Fruit fly (Drosophila melanogaster): Measurements from ENCODE around the gene CG15537.

The CG15537 gene

DNA sequence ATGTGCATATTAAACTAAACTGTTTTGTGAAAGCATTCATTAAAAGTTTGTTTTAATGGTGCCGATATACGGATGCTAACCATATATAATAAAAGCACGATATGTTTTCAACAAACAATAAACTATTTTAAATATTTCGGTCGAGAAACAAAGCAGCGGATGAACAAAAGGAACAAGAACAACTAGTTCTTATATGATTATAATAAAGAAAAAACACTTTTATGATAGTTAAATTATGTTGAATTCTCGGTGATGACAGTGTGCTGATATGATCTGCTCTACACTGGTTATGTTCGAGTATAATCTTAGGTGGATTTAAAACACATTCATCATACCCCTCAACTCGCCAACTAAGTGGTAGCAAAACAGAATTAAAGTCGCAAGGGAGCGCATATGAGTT, 32.5 kb upstream of the CG15537 start:
- TF ChIP-seq Sox14 (GFP tag; optimal IDR thresholded peaks at IDR 0.05) = no peak
- TF ChIP-seq lz (GFP tag; optimal IDR thresholded peaks at IDR 0.05) = no peak
- TF ChIP-seq esn (GFP tag; optimal IDR thresholded peaks at IDR 0.05) = peak; percentile 18
- peak; percentile 50 for TF ChIP-seq Eip78C (GFP tag)

DNA sequence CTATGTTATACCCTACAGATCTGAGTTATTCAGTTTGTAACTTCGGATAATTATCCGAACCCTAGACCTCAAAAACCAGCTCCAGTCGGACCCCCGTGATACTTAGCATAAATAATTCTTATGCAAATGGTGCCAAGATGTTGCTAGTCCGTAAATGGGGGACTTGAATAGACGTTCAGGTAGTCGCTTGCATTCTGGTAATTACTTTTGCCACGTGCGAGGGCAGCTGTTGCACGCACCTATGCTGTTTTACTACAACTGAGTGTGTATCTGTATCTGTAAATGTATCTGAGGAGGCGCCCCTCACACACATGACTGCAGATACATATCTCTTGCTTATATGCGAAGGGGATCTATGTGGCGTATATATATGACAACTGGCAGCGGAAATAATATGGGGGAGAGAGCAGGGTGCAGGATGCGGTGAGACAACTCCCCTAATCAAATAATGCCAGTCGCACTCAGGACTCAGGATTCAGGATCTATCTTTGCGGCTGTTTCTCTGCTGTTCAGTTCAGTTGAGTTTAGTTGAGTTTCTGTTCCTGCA, 31.3 kb upstream of the CG15537 start:
- no peak for TF ChIP-seq Eip93F (GFP tag; optimal IDR thresholded peaks at IDR 0.05)
- peak in 1 of 2 experiments; percentile 64 for TF ChIP-seq ss (GFP tag; optimal IDR thresholded peaks at IDR 0.05)

DNA sequence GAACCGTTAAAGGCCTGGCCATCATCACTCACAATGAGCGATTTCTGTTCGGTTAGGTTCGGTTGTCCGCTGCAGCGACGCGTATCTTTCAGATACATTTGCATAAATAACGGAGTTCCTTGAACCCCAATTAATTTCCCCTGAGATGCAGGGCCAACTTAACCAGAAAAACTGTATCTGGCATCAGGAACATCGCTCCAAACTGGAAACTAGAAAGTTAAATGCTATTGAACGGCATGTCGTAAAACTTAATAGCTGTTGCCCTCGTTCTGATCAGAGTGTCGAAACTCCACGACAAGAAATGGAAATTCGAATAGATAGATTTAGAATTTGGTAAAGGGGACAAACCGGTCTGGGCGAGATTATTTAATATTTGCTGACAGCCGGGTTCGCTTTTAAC, 28.9 kb upstream of the CG15537 start:
- TF ChIP-seq CG31627 (GFP tag; optimal IDR thresholded peaks at IDR 0.05) = no peak
- TF ChIP-seq topi (GFP tag; optimal IDR thresholded peaks at IDR 0.05) = no peak
- no peak for TF ChIP-seq CG11902 (GFP tag; optimal IDR thresholded peaks at IDR 0.05)
- no peak for TF ChIP-seq CG8319 (GFP tag; optimal IDR thresholded peaks at IDR 0.05)
- no peak for TF ChIP-seq CG6163 (GFP tag; IDR thresholded peaks at IDR 0.05)
- no peak for TF ChIP-seq Eip75B (GFP tag; optimal IDR thresholded peaks at IDR 0.05)
- no peak for TF ChIP-seq Sox102F (GFP tag; optimal IDR thresholded peaks at IDR 0.05)
- no peak for TF ChIP-seq salr (GFP tag; optimal IDR thresholded peaks at IDR 0.05)
- TF ChIP-seq dsx (GFP tag; optimal IDR thresholded peaks at IDR 0.05; ENCODE audit: poor library complexity, severe bottlenecking) = no peak
- no peak for TF ChIP-seq Ets21C (GFP tag; optimal IDR thresholded peaks at IDR 0.05)
- TF ChIP-seq CG9139 (GFP tag; optimal IDR thresholded peaks at IDR 0.05) = no peak
- no peak for TF ChIP-seq Hr39 (GFP tag; optimal IDR thresholded peaks at IDR 0.05)
- TF ChIP-seq Hr38 (GFP tag; optimal IDR thresholded peaks at IDR 0.05) = no peak
- TF ChIP-seq vri (GFP tag; optimal IDR thresholded peaks at IDR 0.05) = no peak
- TF ChIP-seq dac (GFP tag; optimal IDR thresholded peaks at IDR 0.05) = no peak
- TF ChIP-seq net (GFP tag; optimal IDR thresholded peaks at IDR 0.05) = no peak

DNA sequence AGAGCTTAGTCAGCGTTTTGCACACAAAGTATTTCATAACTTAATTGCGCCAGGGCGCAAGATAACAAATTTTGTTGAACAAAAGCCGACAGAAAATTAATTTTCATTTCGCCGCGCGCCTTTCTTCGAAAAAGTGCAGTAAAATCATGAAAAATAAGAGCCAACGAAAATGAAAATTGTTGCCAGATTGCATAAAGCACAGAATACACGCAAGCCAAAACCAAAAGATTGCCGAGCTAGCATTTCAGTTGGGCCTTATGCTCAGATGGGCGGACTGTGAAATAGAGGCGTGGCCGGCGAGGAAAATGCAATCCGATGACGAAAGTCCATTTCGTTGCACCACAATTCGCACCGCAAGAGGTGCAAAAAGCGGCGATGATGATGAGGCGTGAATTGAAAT, 27.3 kb upstream of the CG15537 start:
- TF ChIP-seq CG15336 (GFP tag; IDR thresholded peaks at IDR 0.05) = no peak
- TF ChIP-seq lz (GFP tag; optimal IDR thresholded peaks at IDR 0.05) = no peak
- TF ChIP-seq Hr39 (GFP tag; optimal IDR thresholded peaks at IDR 0.05) = no peak
- TF ChIP-seq Ets21C (GFP tag; optimal IDR thresholded peaks at IDR 0.05) = no peak
- TF ChIP-seq CG8632 (GFP tag; optimal IDR thresholded peaks at IDR 0.05) = no peak

DNA sequence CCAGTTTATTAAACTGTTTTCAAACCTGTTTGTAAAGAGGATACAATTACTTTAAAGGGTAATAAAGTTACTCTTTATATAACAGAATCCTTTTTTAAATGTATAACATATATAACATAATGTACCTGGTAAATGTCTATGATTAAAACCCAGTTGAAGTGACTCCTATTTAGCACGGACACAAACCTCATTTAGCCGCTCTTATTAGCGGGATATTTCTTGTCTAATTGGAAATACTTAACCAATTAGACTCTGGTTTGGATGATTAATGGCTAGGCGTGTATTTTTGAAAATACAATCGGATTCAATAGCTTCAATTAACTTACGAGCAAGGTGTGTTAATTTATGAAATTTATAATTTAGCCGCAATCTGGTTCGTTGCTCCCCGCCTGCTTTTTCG, 23.7 kb upstream of the CG15537 start:
- TF ChIP-seq lz (GFP tag; optimal IDR thresholded peaks at IDR 0.05) (no peak), Ets96B (tag; optimal IDR thresholded peaks at IDR 0.05) (no peak), svp (GFP tag) (peak; percentile 20), CG32006 (GFP tag; optimal IDR thresholded peaks at IDR 0.05) (no peak), CG6276 (GFP tag; optimal IDR thresholded peaks at IDR 0.05) (no peak), CG4318 (GFP tag; optimal IDR thresholded peaks at IDR 0.05) (no peak)

DNA sequence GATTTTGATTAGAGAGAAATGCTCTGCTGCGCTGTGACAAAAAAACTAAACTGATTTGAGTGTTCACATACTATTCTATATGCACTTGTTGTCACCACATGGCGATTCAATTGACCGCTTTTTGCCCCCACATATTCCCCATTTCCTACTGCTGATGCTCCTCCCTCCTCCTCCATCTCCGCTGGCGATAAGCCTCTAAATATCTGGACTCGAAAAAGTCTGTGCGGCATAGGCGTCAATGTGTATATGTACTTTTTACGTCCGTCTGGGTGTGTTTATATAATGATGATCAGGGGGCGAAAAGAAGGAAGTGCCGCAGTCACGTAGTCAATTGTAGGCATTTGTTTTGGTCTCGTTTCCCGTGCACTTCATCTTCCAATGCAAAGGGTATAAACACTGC, 23.1 kb upstream of the CG15537 start:
- TF ChIP-seq ss (GFP tag; optimal IDR thresholded peaks at IDR 0.05) = no peak
- peak; percentile 7 for TF ChIP-seq CG1621 (tag; optimal IDR thresholded peaks at IDR 0.05)
- TF ChIP-seq Eip78C (GFP tag) = peak; percentile 59
- TF ChIP-seq topi (GFP tag; optimal IDR thresholded peaks at IDR 0.05) = no peak
- TF ChIP-seq CG15336 (GFP tag; IDR thresholded peaks at IDR 0.05) = no peak
- TF ChIP-seq svp (GFP tag) = peak; percentile 83
- TF ChIP-seq CG6163 (GFP tag; IDR thresholded peaks at IDR 0.05) = 0 out of 3 replicates have a peak, but pooled peaks have one; percentile 36
- no peak for TF ChIP-seq Gug (GFP tag; IDR thresholded peaks at IDR 0.05)
- TF ChIP-seq CG6276 (GFP tag; optimal IDR thresholded peaks at IDR 0.05) = peak; percentile 17
- TF ChIP-seq vri (GFP tag; optimal IDR thresholded peaks at IDR 0.05) = peak; percentile 13

Measured in whole organism, prepupa.